Fruit fly (Drosophila melanogaster): ENCODE data around the gene CG15034.

CG15034 gene

dm6 chrX:7296721-7297227, 50.5 kb downstream of the CG15034 start:
- TF ChIP-seq Hr96 (GFP tag; optimal IDR thresholded peaks at IDR 0.05), result no peak
- TF ChIP-seq Clk (GFP tag; optimal IDR thresholded peaks at IDR 0.05), result no peak
- TF ChIP-seq bab1 (GFP tag; optimal IDR thresholded peaks at IDR 0.05), result no peak
- TF ChIP-seq CG1620 (GFP tag; optimal IDR thresholded peaks at IDR 0.05), result no peak
- TF ChIP-seq CG5204 (GFP tag; optimal IDR thresholded peaks at IDR 0.05), result no peak
- TF ChIP-seq tj (GFP tag; optimal IDR thresholded peaks at IDR 0.05), result no peak
- TF ChIP-seq Mnt (GFP tag; optimal IDR thresholded peaks at IDR 0.05), result no peak
- no peak for TF ChIP-seq CG33017 (tag; optimal IDR thresholded peaks at IDR 0.05)
- no peak for TF ChIP-seq CG7101 (tag; optimal IDR thresholded peaks at IDR 0.05)
- TF ChIP-seq ovo (GFP tag; optimal IDR thresholded peaks at IDR 0.05), result no peak
- TF ChIP-seq cnc (optimal IDR thresholded peaks at IDR 0.05), result no peak
- no peak for TF ChIP-seq Crg-1 (GFP tag; optimal IDR thresholded peaks at IDR 0.05)
